Worm (Caenorhabditis elegans) whole organism, late embryonic: ENCODE measurements around the gene mpst-1.

Experiments used
- K09A11.1 ChIP-seq: sonication (generic microtip); optimal IDR thresholded peaks from 2 replicates; lab custom pipeline; 2017; ENCODE audit warnings: antibody characterized with exemption, mild to moderate bottlenecking, missing genetic modification characterization, missing compliant biosample characterization; ENCODE audit not compliant: insufficient read depth
- ceh-18 ChIP-seq: sonication (generic microtip); optimal IDR thresholded peaks from 2 replicates; lab custom pipeline; 2016; ENCODE audit warnings: missing genetic modification characterization, missing compliant biosample characterization
- fkh-10 ChIP-seq: fragments of 150-350 bp; optimal IDR thresholded peaks from 2 replicates; lab custom pipeline; 2014; ENCODE audit warnings: missing biosample characterization, missing genetic modification reagents, missing genetic modification characterization
- nfya-1 ChIP-seq: sonication (generic microtip); optimal IDR thresholded peaks from 2 replicates; lab custom pipeline; 2017; ENCODE audit warnings: missing genetic modification characterization, mild to moderate bottlenecking, missing compliant biosample characterization, antibody characterized with exemption, moderate library complexity
- pag-3 ChIP-seq: sonication (generic microtip); optimal IDR thresholded peaks from 2 replicates; lab custom pipeline; 2016; ENCODE audit warnings: missing compliant biosample characterization, missing genetic modification characterization, borderline replicate concordance
- pax-1 ChIP-seq: fragments of 150-350 bp; optimal IDR thresholded peaks from 2 replicates; lab custom pipeline; 2014; ENCODE audit warnings: missing biosample characterization, missing genetic modification characterization
- pha-2 ChIP-seq: sonication (generic microtip); optimal IDR thresholded peaks from 2 replicates; lab custom pipeline; 2017; ENCODE audit warnings: mild to moderate bottlenecking, missing genetic modification characterization, missing compliant biosample characterization
- pha-4 ChIP-seq: fragments of 150-350 bp; optimal IDR thresholded peaks from 2 replicates; lab custom pipeline; 2018; ENCODE audit warnings: missing biosample characterization, missing genetic modification reagents, missing genetic modification characterization
- tbx-2 ChIP-seq: sonication (generic microtip); optimal IDR thresholded peaks from 2 replicates; lab custom pipeline; 2016; ENCODE audit warnings: missing genetic modification characterization, missing compliant biosample characterization
- unc-3 ChIP-seq, 2 experiments: fragments of 200-800 bp in 1 of 2; sonication (Bioruptor generic) in 1 of 2; sonication (generic microtip) in 1 of 2; conservative IDR thresholded peaks in 1 of 2; optimal IDR thresholded peaks in 1 of 2; 2 replicates each; pipeline versions ENCODE4 v1.3.6 to Lab custom; 2016 to 2022; ENCODE audit warnings: missing compliant biosample characterization in 2 of 2, missing genetic modification characterization in 2 of 2, missing genetic modification reagents in 1 of 2
- unc-55 ChIP-seq: sonication (generic microtip); optimal IDR thresholded peaks from 2 replicates; lab custom pipeline; 2017; ENCODE audit warnings: missing biosample characterization, missing genetic modification reagents, missing genetic modification characterization
- unc-86 ChIP-seq: sonication (generic microtip); optimal IDR thresholded peaks from 2 replicates; lab custom pipeline; 2016; ENCODE audit warnings: missing genetic modification characterization, missing compliant biosample characterization

ce11 chrV:11820551-11820950 is 6.3 kb downstream of the mpst-1 start:
- TF ChIP-seq tbx-2 (no peak), K09A11.1 (no peak), pha-2 (tag; lab: Kevin White, UChicago) (no peak), unc-55 (GFP tag; lab: Kevin White, UChicago) (no peak), pax-1 (tag; lab: Kevin White, UChicago) (no peak), fkh-10 (GFP tag; lab: Kevin White, UChicago) (no peak), pha-4 (tag; lab: Kevin White, UChicago) (no peak), pag-3 (no peak), unc-3 (GFP tag; conservative IDR thresholded peaks at IDR 0.05; lab: Robert Waterston, UW) (no peak), unc-3 (tag; optimal IDR thresholded peaks at IDR 0.05; lab: Kevin White, UChicago) (no peak), nfya-1 (tag; lab: Kevin White, UChicago) (no peak), unc-86 (no peak), ceh-18 (tag; lab: Kevin White, UChicago) (no peak)
